Worm (Caenorhabditis elegans): ENCODE data around the gene srx-42.

Gene srx-42

DNA sequence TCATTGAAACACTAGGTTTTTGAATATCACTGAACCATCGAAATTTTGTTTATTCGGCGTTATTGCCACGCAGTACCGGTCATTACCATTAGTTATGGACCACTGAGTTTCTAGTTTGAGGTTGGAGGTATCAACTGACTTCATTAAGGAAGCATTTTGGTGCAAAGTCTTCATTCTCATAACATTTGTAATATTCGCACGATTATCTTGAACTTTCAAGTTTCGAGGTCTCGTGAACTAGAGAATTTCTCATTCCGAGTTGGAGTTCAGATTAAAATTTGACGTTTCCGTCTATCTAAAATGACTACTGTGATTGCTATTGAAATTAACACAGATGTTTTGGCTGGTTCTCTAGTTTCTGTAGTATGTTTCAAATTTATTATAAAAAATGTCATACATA lies at the start of gene srx-42:
TSS of gene srx-42 (plus strand) at position 301 of the 400 bp plus-strand sequence.
- no peak for TF ChIP-seq nhr-19 (GFP tag; conservative IDR thresholded peaks at IDR 0.05)
- no peak for TF ChIP-seq ztf-11 (tag; optimal IDR thresholded peaks at IDR 0.05)
- no peak for TF ChIP-seq pag-3 (tag; optimal IDR thresholded peaks at IDR 0.05; ENCODE audit: borderline replicate concordance, insufficient read depth)
- no peak for TF ChIP-seq fkh-8 (tag; optimal IDR thresholded peaks at IDR 0.05)
- TF ChIP-seq unc-86 (tag; optimal IDR thresholded peaks at IDR 0.05) = no peak
- TF ChIP-seq dpl-1 (GFP tag; optimal IDR thresholded peaks at IDR 0.05) = no peak
- no peak for TF ChIP-seq lin-14 (GFP tag; optimal IDR thresholded peaks at IDR 0.05)
- TF ChIP-seq hlh-4 (tag; optimal IDR thresholded peaks at IDR 0.05) = no peak
- no peak for TF ChIP-seq nhr-90 (tag; optimal IDR thresholded peaks at IDR 0.05; ENCODE audit: poor library complexity)
- no peak for TF ChIP-seq rnt-1 (tag; optimal IDR thresholded peaks at IDR 0.05)
- TF ChIP-seq pqm-1 (tag; optimal IDR thresholded peaks at IDR 0.05) = no peak

ce11 chrV:13872895-13873294 lies 47.9 kb upstream of the srx-42 start, which contains the start of gene cpt-5:
Gene cpt-5 (plus strand): TSS chrV:13873195.
- TF ChIP-seq unc-30 (tag; optimal IDR thresholded peaks at IDR 0.05) (no peak), sup-37 (GFP tag; optimal IDR thresholded peaks at IDR 0.05) (no peak), egl-13 (tag; optimal IDR thresholded peaks at IDR 0.05) (no peak), ces-1 (GFP tag; optimal IDR thresholded peaks at IDR 0.05) (no peak), efl-3 (GFP tag; optimal IDR thresholded peaks at IDR 0.05) (no peak), C04F5.9 (tag; optimal IDR thresholded peaks at IDR 0.05) (no peak), nhr-237 (tag; optimal IDR thresholded peaks at IDR 0.05) (no peak), unc-86 (tag; optimal IDR thresholded peaks at IDR 0.05) (no peak), pqm-1 (tag; optimal IDR thresholded peaks at IDR 0.05) (no peak), hlh-17 (GFP tag; optimal IDR thresholded peaks at IDR 0.05; ENCODE audit: borderline replicate concordance) (no peak), egl-27 (tag; optimal IDR thresholded peaks at IDR 0.05) (no peak), lin-15B (tag; optimal IDR thresholded peaks at IDR 0.05) (no peak)

- peak; percentile 1 for TF ChIP-seq nhr-85 (tag)
- TF ChIP-seq mep-1 (tag; optimal IDR thresholded peaks at IDR 0.05) = no peak
These were observed 47.5 kb upstream of the srx-42 start for ce11 chrV:13873323-13873722.

- TF ChIP-seq irx-1 (tag; optimal IDR thresholded peaks at IDR 0.05) (no peak), skn-1 (tag; optimal IDR thresholded peaks at IDR 0.05) (no peak), efl-1 (optimal IDR thresholded peaks at IDR 0.05) (no peak), efl-1 (GFP tag; optimal IDR thresholded peaks at IDR 0.05 in 1 of 2) (no peak), ets-5 (GFP tag; IDR thresholded peaks at IDR 0.05) (no peak), xbp-1 (tag; optimal IDR thresholded peaks at IDR 0.05) (no peak), Y116A8C.19 (tag; optimal IDR thresholded peaks at IDR 0.05; ENCODE audit: borderline replicate concordance) (no peak), ceh-82 (tag; optimal IDR thresholded peaks at IDR 0.05) (no peak), nhr-84 (tag; optimal IDR thresholded peaks at IDR 0.05) (no peak), zag-1 (tag; optimal IDR thresholded peaks at IDR 0.05) (no peak), ztf-4 (tag; optimal IDR thresholded peaks at IDR 0.05) (no peak), isw-1 (GFP tag; IDR thresholded peaks at IDR 0.05) (no peak)
These were observed 44.3 kb upstream of the srx-42 start, which contains the start of gene T22G5.1 for ce11 chrV:13876529-13876928. Gene T22G5.1 (plus strand): TSS chrV:13876829.

DNA sequence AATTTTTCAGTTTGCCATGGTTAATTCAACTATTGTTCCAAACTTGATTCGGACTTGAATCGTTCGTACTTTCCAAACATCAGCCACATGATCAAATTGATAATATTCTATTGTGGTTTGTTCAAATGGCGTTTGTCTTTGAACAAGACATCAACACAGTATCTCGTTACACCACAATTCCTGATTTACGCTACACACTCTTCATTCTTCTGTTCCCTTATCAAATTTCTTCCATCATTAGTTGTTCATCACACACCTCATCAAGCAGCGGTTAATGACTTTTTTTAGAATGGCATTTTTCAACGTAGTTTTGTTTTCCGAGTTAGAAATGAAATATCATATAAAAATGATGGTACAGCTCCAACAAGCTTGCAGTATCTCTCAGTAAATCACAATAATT lies 42.6 kb upstream of the srx-42 start:
- TF ChIP-seq dpl-1 (GFP tag; optimal IDR thresholded peaks at IDR 0.05) (peak in 1 of 3 experiments; percentile 35), lin-35 (GFP tag; optimal IDR thresholded peaks at IDR 0.05) (peak in 1 of 2 experiments; percentile 20), mdl-1 (tag; optimal IDR thresholded peaks at IDR 0.05) (peak in 1 of 2 experiments; percentile 13), nhr-20 (tag; optimal IDR thresholded peaks at IDR 0.05) (peak; percentile 48), nhr-71 (tag; optimal IDR thresholded peaks at IDR 0.05) (peak; percentile 26), snu-23 (GFP tag; optimal IDR thresholded peaks at IDR 0.05) (peak; percentile 7), lin-14 (GFP tag; optimal IDR thresholded peaks at IDR 0.05) (peak; percentile 46), hpl-2 (GFP tag; optimal IDR thresholded peaks at IDR 0.05) (no peak), nhr-77 (tag; optimal IDR thresholded peaks at IDR 0.05) (no peak), elt-3 (tag; optimal IDR thresholded peaks at IDR 0.05) (peak in 3 of 6 experiments; percentile 24 to 59 (median 31)), elt-2 (tag; optimal IDR thresholded peaks at IDR 0.05) (peak; percentile 76), ceh-8 (GFP tag; optimal IDR thresholded peaks at IDR 0.05) (no peak), pag-3 (tag; optimal IDR thresholded peaks at IDR 0.05; ENCODE audit: borderline replicate concordance, insufficient read depth) (peak; percentile 42), nhr-47 (tag; optimal IDR thresholded peaks at IDR 0.05) (no peak), nhr-85 (tag) (peak; percentile 28), blmp-1 (tag; optimal IDR thresholded peaks at IDR 0.05) (peak; percentile 48)

Data from whole organism, L1 larva.